Fruit fly (Drosophila melanogaster) whole organism: ENCODE data around the gene CG5167.

Experiments
- CG8478 ChIP-seq: fragments of >200 bp; optimal IDR thresholded peaks from 2 replicates; lab custom pipeline; 2018; ENCODE audit warnings: inconsistent platforms
- Dll ChIP-seq: fragments of >200 bp; optimal IDR thresholded peaks from 2 replicates; lab custom pipeline; 2017
- EcR ChIP-seq, 2 experiments: fragments of >200 bp; optimal IDR thresholded peaks; 2 replicates each; lab custom pipeline; 2017; ENCODE audit warnings: missing biosample characterization in 2 of 2, missing genetic modification characterization in 2 of 2, missing genetic modification reagents in 2 of 2
- psq ChIP-seq: fragments of >200 bp; optimal IDR thresholded peaks from 2 replicates; lab custom pipeline; 2017
- usp ChIP-seq: fragments of >200 bp; optimal IDR thresholded peaks from 2 replicates; lab custom pipeline; 2017; ENCODE audit warnings: missing biosample characterization, missing genetic modification characterization, mixed read lengths

dm6 chr3R:12405928-12406234, 451 bp upstream of the CG5167 start, which contains the start of gene Cyp9f2:
- TF ChIP-seq Dll (lab: Kevin White, UChicago) = no peak
- no peak for TF ChIP-seq usp (GFP tag; lab: Kevin White, UChicago)
- no peak for TF ChIP-seq psq (lab: Kevin White, UChicago)
- TF ChIP-seq CG8478 = no peak
- no peak for TF ChIP-seq EcR (GFP tag; optimal IDR thresholded peaks at IDR 0.05; lab: Kevin White, UChicago)
